Fruit fly (Drosophila melanogaster) whole organism, adult: ENCODE measurements around the gene CG9471.

ENCODE experiments used
- CG7045 ChIP-seq: fragments of 200-800 bp; sonication (Bioruptor generic); optimal IDR thresholded peaks from 2 replicates; lab custom pipeline; 2017; ENCODE audit warnings: missing biosample characterization, mild to moderate bottlenecking, missing genetic modification characterization
- CG7101 ChIP-seq: fragments of 200-800 bp; sonication (Bioruptor generic); optimal IDR thresholded peaks from 2 replicates; lab custom pipeline; 2018; ENCODE audit warnings: missing biosample characterization, mild to moderate bottlenecking, missing genetic modification characterization, moderate library complexity
- Mnt ChIP-seq: fragments of 200-800 bp; sonication (Bioruptor generic); optimal IDR thresholded peaks from 2 replicates; lab custom pipeline; 2016; ENCODE audit warnings: missing biosample characterization, mild to moderate bottlenecking, missing genetic modification characterization
- cnc ChIP-seq, 2 experiments: fragments of >200 bp; optimal IDR thresholded peaks; 2 replicates each; lab custom pipeline; 2017
- ovo ChIP-seq: fragments of 200-800 bp; sonication (Bioruptor generic); optimal IDR thresholded peaks from 2 replicates; lab custom pipeline; 2016; ENCODE audit warnings: missing biosample characterization, missing genetic modification characterization
- toe ChIP-seq: fragments of 200-800 bp; sonication (Bioruptor generic); optimal IDR thresholded peaks from 2 replicates; lab custom pipeline; 2016; ENCODE audit warnings: missing biosample characterization, missing genetic modification characterization

DNA sequence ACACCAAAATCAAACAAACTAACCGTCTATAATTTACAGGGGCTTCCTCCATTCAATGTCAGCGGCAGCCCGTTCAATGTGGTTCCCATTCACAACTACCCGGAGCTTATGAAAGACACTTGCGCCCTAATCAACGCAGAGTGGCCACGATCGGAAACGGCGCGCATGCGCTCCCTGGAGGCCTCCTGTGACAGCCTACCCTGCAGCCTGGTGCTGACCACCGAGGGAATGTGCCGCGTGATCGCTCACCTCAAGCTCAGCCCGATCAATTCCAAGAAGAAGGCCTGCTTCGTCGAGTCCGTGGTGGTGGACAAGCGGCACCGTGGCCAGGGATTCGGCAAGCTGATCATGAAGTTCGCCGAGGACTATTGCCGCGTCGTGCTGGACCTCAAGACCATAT, 2.5 kb downstream of the CG9471 start, which contains the start of gene MED6:
- TF ChIP-seq CG7045 (no peak), toe (GFP tag; lab: Kevin White, UChicago) (no peak), ovo (GFP tag; lab: Kevin White, UChicago) (no peak), cnc (optimal IDR thresholded peaks at IDR 0.05; lab: Kevin White, UChicago) (no peak), Mnt (no peak), CG7101 (no peak)
